Worm (Caenorhabditis elegans): Measurements from ENCODE around the gene fbxb-91.
"Not testable (repeated sequence)": the region's sequence is repeated elsewhere in the genome, so short reads cannot be mapped to it uniquely, and the experiment has no call there.

DNA sequence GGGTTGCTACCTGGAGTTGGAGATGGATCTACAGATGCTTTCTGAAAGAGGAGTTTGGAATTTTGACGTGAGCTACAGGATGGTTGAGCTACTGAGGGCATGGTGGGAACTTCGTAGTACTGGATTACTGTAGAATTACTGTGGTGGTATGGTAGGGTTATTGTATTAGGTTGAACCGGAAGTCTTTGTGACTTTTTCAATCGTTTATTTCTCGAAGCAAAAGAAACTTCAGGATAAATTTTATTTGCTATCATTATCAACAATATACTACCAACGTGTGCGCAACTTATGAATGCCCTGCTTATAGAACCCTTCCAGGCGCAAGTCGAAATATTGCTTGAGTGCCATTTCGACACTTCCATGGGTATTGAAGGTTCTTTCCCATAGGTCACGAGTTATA is 11.0 kb upstream of the fbxb-91 start, which contains the start of gene T24E12.6:
- not testable (repeated sequence) for TF ChIP-seq hnd-1 (tag; optimal IDR thresholded peaks at IDR 0.05); sea-1 (GFP tag; conservative IDR thresholded peaks at IDR 0.05); scrt-1 (GFP tag; IDR thresholded peaks at IDR 0.05); ceh-13 (GFP tag; optimal IDR thresholded peaks at IDR 0.05); tbx-37 (GFP tag; conservative IDR thresholded peaks at IDR 0.05); flt-1 (GFP tag; IDR thresholded peaks at IDR 0.05); pes-1 (GFP tag; IDR thresholded peaks at IDR 0.05); ama-1 (optimal IDR thresholded peaks at IDR 0.05); hmg-4 (GFP tag; optimal IDR thresholded peaks at IDR 0.05); F13C5.2 (tag; optimal IDR thresholded peaks at IDR 0.05); ceh-36 (tag; optimal IDR thresholded peaks at IDR 0.05); ets-7 (tag; optimal IDR thresholded peaks at IDR 0.05); B0310.2 (tag; optimal IDR thresholded peaks at IDR 0.05)

Measured in whole organism, early embryonic.